Worm (Caenorhabditis elegans): ENCODE results near the gene clec-24.

DNA sequence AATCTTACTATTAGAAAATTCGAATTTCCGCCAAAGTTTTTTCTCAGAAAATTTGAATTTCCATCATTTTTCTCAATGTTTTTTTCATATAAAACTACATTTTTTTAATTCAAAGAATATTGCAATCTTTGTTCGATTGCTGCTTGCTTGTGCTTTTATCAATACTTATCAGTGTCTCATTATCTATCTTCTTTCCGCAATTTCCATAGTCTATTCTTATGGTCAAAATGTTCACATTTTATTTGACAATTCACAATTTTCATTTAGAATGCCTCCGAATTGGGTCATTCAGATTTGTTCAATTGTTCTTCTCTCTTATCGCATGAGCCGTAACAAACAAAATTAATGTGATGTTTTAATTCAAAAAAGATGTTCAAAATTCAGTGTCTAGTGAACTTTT lies 49.5 kb downstream of the clec-24 start:
- no peak for TF ChIP-seq ref-1 (GFP tag; conservative IDR thresholded peaks at IDR 0.05)
- no peak for TF ChIP-seq klf-2 (GFP tag; conservative IDR thresholded peaks at IDR 0.05)
- no peak for TF ChIP-seq med-1 (GFP tag; optimal IDR thresholded peaks at IDR 0.05; ENCODE audit: insufficient read depth)
- no peak for TF ChIP-seq tab-1 (GFP tag; IDR thresholded peaks at IDR 0.05)
- TF ChIP-seq cog-1 (tag; optimal IDR thresholded peaks at IDR 0.05), result no peak
- TF ChIP-seq T22C8.4 (GFP tag; IDR thresholded peaks at IDR 0.05), result no peak
- no peak for TF ChIP-seq ztf-29 (GFP tag; IDR thresholded peaks at IDR 0.05)
- no peak for TF ChIP-seq flt-1 (GFP tag; IDR thresholded peaks at IDR 0.05)

All from whole organism, midembryonic.